Fruit fly (Drosophila melanogaster): ENCODE results near the gene Asciz.

Gene Asciz

dm6 chr3L:3121769-3122432 lies 44.1 kb downstream of the Asciz start:
- TF ChIP-seq CG7045 (GFP tag; optimal IDR thresholded peaks at IDR 0.05) (no peak), cnc (optimal IDR thresholded peaks at IDR 0.05) (no peak), kay (GFP tag; ENCODE audit: borderline replicate concordance) (peak; percentile 91), CG5204 (GFP tag; optimal IDR thresholded peaks at IDR 0.05) (no peak), pad (GFP tag; optimal IDR thresholded peaks at IDR 0.05) (no peak), CG12768 (GFP tag; optimal IDR thresholded peaks at IDR 0.05) (no peak), toe (GFP tag; optimal IDR thresholded peaks at IDR 0.05) (no peak), Mnt (GFP tag; optimal IDR thresholded peaks at IDR 0.05) (no peak), CG7101 (tag; optimal IDR thresholded peaks at IDR 0.05) (no peak)

- no peak for TF ChIP-seq CG12768 (GFP tag; optimal IDR thresholded peaks at IDR 0.05)
- TF ChIP-seq CG7101 (tag; optimal IDR thresholded peaks at IDR 0.05): no peak
- TF ChIP-seq ovo (GFP tag; optimal IDR thresholded peaks at IDR 0.05): no peak
- no peak for TF ChIP-seq CG1620 (GFP tag; optimal IDR thresholded peaks at IDR 0.05)
- TF ChIP-seq bab1 (GFP tag; optimal IDR thresholded peaks at IDR 0.05): no peak
- TF ChIP-seq CG33017 (tag; optimal IDR thresholded peaks at IDR 0.05): no peak
- no peak for TF ChIP-seq Clk (GFP tag; optimal IDR thresholded peaks at IDR 0.05)
- no peak for TF ChIP-seq CG14711 (tag; optimal IDR thresholded peaks at IDR 0.05)
- TF ChIP-seq cnc (optimal IDR thresholded peaks at IDR 0.05): no peak
- TF ChIP-seq toe (GFP tag; optimal IDR thresholded peaks at IDR 0.05): no peak
- no peak for TF ChIP-seq pad (GFP tag; optimal IDR thresholded peaks at IDR 0.05)
- no peak for TF ChIP-seq CG11617 (GFP tag; optimal IDR thresholded peaks at IDR 0.05)
- no peak for TF ChIP-seq Mnt (GFP tag; optimal IDR thresholded peaks at IDR 0.05)
- no peak for TF ChIP-seq kay (GFP tag; ENCODE audit: borderline replicate concordance)
- no peak for TF ChIP-seq CG7045 (GFP tag; optimal IDR thresholded peaks at IDR 0.05)
Measured at dm6 chr3L:3114367-3114766, 51.7 kb downstream of the Asciz start, which contains the start of gene CG45067. Gene CG45067 (minus strand): TSS chr3L:3114467.
